Fruit fly (Drosophila melanogaster) whole organism, adult: ENCODE data around the gene schlank.

Source experiments
- CG5204 ChIP-seq: fragments of 200-800 bp; sonication (Bioruptor generic); optimal IDR thresholded peaks from 2 replicates; lab custom pipeline; 2016; ENCODE audit warnings: missing biosample characterization, missing genetic modification characterization
- Mnt ChIP-seq: fragments of 200-800 bp; sonication (Bioruptor generic); optimal IDR thresholded peaks from 2 replicates; lab custom pipeline; 2016; ENCODE audit warnings: missing biosample characterization, mild to moderate bottlenecking, missing genetic modification characterization
- cnc ChIP-seq, 2 experiments: fragments of >200 bp; optimal IDR thresholded peaks; 2 replicates each; lab custom pipeline; 2017
- kay ChIP-seq: fragments of 200-800 bp; sonication (Bioruptor generic); peaks from one replicate; lab custom pipeline; 2016; ENCODE audit warnings: missing biosample characterization, missing genetic modification characterization, borderline replicate concordance
- ovo ChIP-seq: fragments of 200-800 bp; sonication (Bioruptor generic); optimal IDR thresholded peaks from 2 replicates; lab custom pipeline; 2016; ENCODE audit warnings: missing biosample characterization, missing genetic modification characterization
- tj ChIP-seq: fragments of 200-800 bp; sonication (Bioruptor generic); optimal IDR thresholded peaks from 3 replicates; lab custom pipeline; 2017; ENCODE audit warnings: missing biosample characterization, mild to moderate bottlenecking, missing genetic modification characterization, moderate library complexity

- TF ChIP-seq tj (GFP tag; lab: Kevin White, UChicago) (no peak), ovo (GFP tag; lab: Kevin White, UChicago) (no peak), kay (no peak), CG5204 (GFP tag; lab: Kevin White, UChicago) (no peak), Mnt (GFP tag; lab: Kevin White, UChicago) (no peak), cnc (optimal IDR thresholded peaks at IDR 0.05; lab: Kevin White, UChicago) (no peak)
Observed at dm6 chrX:6301052-6301451, 34.0 kb upstream of the schlank start, which contains the start of gene CG12219.
